Worm (Caenorhabditis elegans) whole organism, L4 larva: Measurements from ENCODE around the gene eif-2D.

ENCODE experiments used
- D1046.2 ChIP-seq: fragments of 200-800 bp; sonication (Bioruptor generic); IDR thresholded peaks from 2 replicates; pipeline ENCODE4 v1.3.6; 2022; ENCODE audit warnings: missing genetic modification characterization, missing compliant biosample characterization
- F44E2.7 ChIP-seq: fragments of 200-800 bp; sonication (Bioruptor generic); IDR thresholded peaks from 2 replicates; pipeline ENCODE4 v2.1.2; 2022; ENCODE audit warnings: missing genetic modification characterization, missing compliant biosample characterization
- F49E8.2 ChIP-seq: sonication (generic microtip); optimal IDR thresholded peaks from 2 replicates; lab custom pipeline; 2016; ENCODE audit warnings: missing compliant biosample characterization, mild to moderate bottlenecking, missing genetic modification characterization, borderline replicate concordance
- R02D3.7 ChIP-seq: fragments of 150-350 bp; sonication (generic microtip); optimal IDR thresholded peaks from 3 replicates; lab custom pipeline; 2014; ENCODE audit warnings: missing biosample characterization, missing genetic modification characterization
- T26A8.4 ChIP-seq: fragments of 200-800 bp; sonication (Bioruptor generic); IDR thresholded peaks from 2 replicates; pipeline ENCODE4 v1.3.6; 2022; ENCODE audit warnings: missing genetic modification characterization, missing compliant biosample characterization
- Y48G9A.11 ChIP-seq: fragments of 200-800 bp; sonication (Bioruptor generic); IDR thresholded peaks from 2 replicates; pipeline ENCODE4 v1.3.6; 2022; ENCODE audit warnings: missing genetic modification reagents, missing genetic modification characterization, missing compliant biosample characterization
- Y75B8A.6 ChIP-seq: fragments of 200-800 bp; sonication (Bioruptor generic); IDR thresholded peaks from 2 replicates; pipeline ENCODE4 v1.3.6; 2022; ENCODE audit warnings: missing genetic modification reagents, missing genetic modification characterization, missing compliant biosample characterization
- ZK337.2 ChIP-seq: fragments of 200-800 bp; sonication (Bioruptor generic); IDR thresholded peaks from 2 replicates; pipeline ENCODE4 v1.3.6; 2022; ENCODE audit warnings: missing genetic modification reagents, missing genetic modification characterization, missing compliant biosample characterization
- ZK546.5 ChIP-seq, 2 experiments: sonication (generic microtip); optimal IDR thresholded peaks; 2 replicates each; lab custom pipeline; 2017; ENCODE audit warnings: missing biosample characterization in 2 of 2, missing genetic modification characterization in 2 of 2
- arid-1 ChIP-seq: fragments of 200-800 bp; sonication (Bioruptor generic); conservative IDR thresholded peaks from 2 replicates; pipeline ENCODE4 v1.3.6; 2022; ENCODE audit warnings: missing genetic modification reagents, missing genetic modification characterization, missing compliant biosample characterization
- ceh-32 ChIP-seq: sonication (generic microtip); optimal IDR thresholded peaks from 2 replicates; lab custom pipeline; 2016; ENCODE audit warnings: mild to moderate bottlenecking, missing genetic modification characterization, missing compliant biosample characterization; ENCODE audit not compliant: poor library complexity
- ceh-44 ChIP-seq: fragments of 200-800 bp; sonication (Bioruptor generic); IDR thresholded peaks from 2 replicates; pipeline ENCODE4 v1.3.6; 2022; ENCODE audit warnings: missing genetic modification reagents, missing genetic modification characterization, missing compliant biosample characterization
- ces-1 ChIP-seq: fragments of 150-350 bp; sonication (generic microtip); optimal IDR thresholded peaks from 4 replicates; lab custom pipeline; 2014; ENCODE audit warnings: missing biosample characterization, missing genetic modification reagents, missing genetic modification characterization
- dmd-8 ChIP-seq: fragments of 200-800 bp; sonication (Bioruptor generic); IDR thresholded peaks from 2 replicates; pipeline ENCODE4 v1.3.6; 2022; ENCODE audit warnings: missing genetic modification characterization, missing compliant biosample characterization
- egl-27 ChIP-seq: sonication (generic microtip); optimal IDR thresholded peaks from 3 replicates; lab custom pipeline; 2017; ENCODE audit warnings: missing biosample characterization, missing genetic modification reagents, missing genetic modification characterization
- fkh-10 ChIP-seq: fragments of 150-350 bp; optimal IDR thresholded peaks from 2 replicates; lab custom pipeline; 2014; ENCODE audit warnings: missing biosample characterization, missing genetic modification reagents, missing genetic modification characterization
- fos-1 ChIP-seq: fragments of 150-350 bp; optimal IDR thresholded peaks from 2 replicates; lab custom pipeline; 2014; ENCODE audit warnings: missing biosample characterization, missing genetic modification characterization
- gei-8 ChIP-seq: fragments of 200-800 bp; sonication (Bioruptor generic); optimal IDR thresholded peaks from 2 replicates; lab custom pipeline; 2018; ENCODE audit warnings: mild to moderate bottlenecking, missing genetic modification characterization, missing compliant biosample characterization
- hif-1 ChIP-seq, 2 experiments: sonication (generic microtip); optimal IDR thresholded peaks; 2 replicates each; lab custom pipeline; 2016 to 2017; ENCODE audit warnings: missing compliant biosample characterization in 2 of 2, missing genetic modification characterization in 2 of 2, missing genetic modification reagents in 2 of 2, missing genotype in 2 of 2, mild to moderate bottlenecking in 1 of 2
- jun-1 ChIP-seq: fragments of 150-350 bp; optimal IDR thresholded peaks from 2 replicates; lab custom pipeline; 2014; ENCODE audit warnings: missing biosample characterization, missing genetic modification reagents, missing genetic modification characterization
- lin-1 ChIP-seq: fragments of 200-800 bp; sonication (Bioruptor generic); IDR thresholded peaks from 2 replicates; pipeline ENCODE4 v1.3.6; 2022; ENCODE audit warnings: missing genetic modification reagents, missing genetic modification characterization, missing compliant biosample characterization
- lin-13 ChIP-seq: fragments of 150-350 bp; optimal IDR thresholded peaks from 2 replicates; lab custom pipeline; 2014; ENCODE audit warnings: missing biosample characterization, missing genetic modification reagents, missing genetic modification characterization
- lin-29 ChIP-seq: fragments of 200-800 bp; sonication (Bioruptor generic); IDR thresholded peaks from 2 replicates; pipeline ENCODE4 v1.3.6; 2022; ENCODE audit warnings: missing genetic modification reagents, missing genetic modification characterization, missing compliant biosample characterization
- lin-38 ChIP-seq: fragments of 200-800 bp; sonication (Bioruptor generic); IDR thresholded peaks from 2 replicates; pipeline ENCODE4 v1.3.6; 2022; ENCODE audit warnings: missing genetic modification reagents, missing genetic modification characterization, missing compliant biosample characterization
- lin-39 ChIP-seq: fragments of 150-350 bp; optimal IDR thresholded peaks from 2 replicates; lab custom pipeline; 2014; ENCODE audit warnings: missing biosample characterization, missing genetic modification reagents, missing genetic modification characterization
- lir-3 ChIP-seq: sonication (generic microtip); optimal IDR thresholded peaks from 2 replicates; lab custom pipeline; 2016; ENCODE audit warnings: mild to moderate bottlenecking, missing genetic modification characterization, missing compliant biosample characterization
- lsy-2 ChIP-seq, 2 experiments: fragments of 150-350 bp in 1 of 2; sonication (generic microtip) in 1 of 2; optimal IDR thresholded peaks; 2 replicates each; lab custom pipeline; 2014 to 2017; ENCODE audit warnings: missing biosample characterization in 2 of 2, missing genetic modification characterization in 2 of 2
- madf-5 ChIP-seq, 2 experiments: fragments of 200-800 bp; sonication (Bioruptor generic); IDR thresholded peaks; 2 replicates each; pipeline ENCODE4 v1.3.6; 2022; ENCODE audit warnings: missing compliant biosample characterization in 2 of 2, missing genetic modification characterization in 2 of 2
- mdl-1 ChIP-seq, 2 experiments: fragments of 150-350 bp in 1 of 2; sonication (generic microtip) in 1 of 2; optimal IDR thresholded peaks; 2 replicates each; lab custom pipeline; 2014 to 2017; ENCODE audit warnings: missing biosample characterization in 2 of 2, missing genetic modification characterization in 2 of 2
- mxl-2 ChIP-seq: fragments of 200-800 bp; sonication (Bioruptor generic); conservative IDR thresholded peaks from 2 replicates; pipeline ENCODE4 v1.3.6; 2022; ENCODE audit warnings: missing genetic modification reagents, missing genetic modification characterization, missing compliant biosample characterization
- mxl-3 ChIP-seq: fragments of 200-800 bp; sonication (Bioruptor generic); optimal IDR thresholded peaks from 2 replicates; lab custom pipeline; 2018; ENCODE audit warnings: mild to moderate bottlenecking, missing genetic modification characterization, missing compliant biosample characterization
- nhr-102 ChIP-seq: sonication (generic microtip); optimal IDR thresholded peaks from 2 replicates; lab custom pipeline; 2016; ENCODE audit warnings: mild to moderate bottlenecking, missing genetic modification characterization, moderate library complexity, missing compliant biosample characterization
- nhr-111 ChIP-seq: fragments of 200-800 bp; sonication (Bioruptor generic); optimal IDR thresholded peaks from 2 replicates; lab custom pipeline; 2018; ENCODE audit warnings: mild to moderate bottlenecking, missing genetic modification characterization, missing compliant biosample characterization
- nhr-25 ChIP-seq: sonication (generic microtip); optimal IDR thresholded peaks from 2 replicates; lab custom pipeline; 2017; ENCODE audit warnings: missing genetic modification characterization, mild to moderate bottlenecking, missing compliant biosample characterization, antibody characterized with exemption, moderate library complexity, borderline replicate concordance; ENCODE audit not compliant: insufficient read depth
- nhr-41 ChIP-seq: fragments of 200-800 bp; sonication (Bioruptor generic); IDR thresholded peaks from 2 replicates; pipeline ENCODE4 v1.3.6; 2022; ENCODE audit warnings: missing genetic modification reagents, missing genetic modification characterization, missing compliant biosample characterization
- nhr-42 ChIP-seq: fragments of 200-800 bp; sonication (Bioruptor generic); IDR thresholded peaks from 2 replicates; pipeline ENCODE4 v1.3.6; 2022; ENCODE audit warnings: missing genetic modification characterization, missing compliant biosample characterization
- nhr-48 ChIP-seq: sonication (generic microtip); optimal IDR thresholded peaks from 2 replicates; lab custom pipeline; 2016; ENCODE audit warnings: mild to moderate bottlenecking, missing genetic modification characterization, missing compliant biosample characterization
- nhr-6 ChIP-seq: fragments of 150-350 bp; optimal IDR thresholded peaks from 2 replicates; lab custom pipeline; 2014; ENCODE audit warnings: missing biosample characterization, missing genetic modification characterization
- nhr-76 ChIP-seq: fragments of 150-350 bp; optimal IDR thresholded peaks from 2 replicates; lab custom pipeline; 2014; ENCODE audit warnings: missing biosample characterization, missing genetic modification characterization
- sdz-12 ChIP-seq: fragments of 200-800 bp; sonication (Bioruptor generic); optimal IDR thresholded peaks from 2 replicates; lab custom pipeline; 2018; ENCODE audit warnings: mild to moderate bottlenecking, missing genetic modification characterization, missing compliant biosample characterization
- skn-1 ChIP-seq: fragments of 150-350 bp; optimal IDR thresholded peaks from 2 replicates; lab custom pipeline; 2014; ENCODE audit warnings: missing biosample characterization, missing genetic modification characterization
- snpc-1.2 ChIP-seq: fragments of 200-800 bp; sonication (Bioruptor generic); IDR thresholded peaks from 2 replicates; pipeline ENCODE4 v1.3.6; 2022; ENCODE audit warnings: missing genetic modification reagents, missing genetic modification characterization, missing compliant biosample characterization
- snpc-4 ChIP-seq: fragments of 150-350 bp; optimal IDR thresholded peaks from 2 replicates; lab custom pipeline; 2014; ENCODE audit warnings: missing biosample characterization, missing genetic modification characterization
- tag-97 ChIP-seq: fragments of 200-800 bp; sonication (Bioruptor generic); IDR thresholded peaks from 2 replicates; pipeline ENCODE4 v1.3.6; 2022; ENCODE audit warnings: missing genetic modification characterization, missing compliant biosample characterization
- unc-130 ChIP-seq: sonication (generic microtip); optimal IDR thresholded peaks from 2 replicates; lab custom pipeline; 2016; ENCODE audit warnings: missing genetic modification reagents, missing genetic modification characterization, missing compliant biosample characterization
- unc-62 ChIP-seq, 3 experiments: fragments of 150-350 bp in 1 of 3; sonication (generic microtip); optimal IDR thresholded peaks in 2 of 3; peaks in 1 of 3; 1 replicate in 1 of 3; 2 replicates in 2 of 3; lab custom pipeline; 2014 to 2017; ENCODE audit warnings: missing biosample characterization in 3 of 3, missing genetic modification characterization in 3 of 3, missing genetic modification reagents in 3 of 3, missing genotype in 1 of 3
- vab-7 ChIP-seq: fragments of 200-800 bp; sonication (Bioruptor generic); IDR thresholded peaks from 2 replicates; pipeline ENCODE4 v1.3.6; 2022; ENCODE audit warnings: missing genetic modification reagents, missing genetic modification characterization, missing compliant biosample characterization
- zfp-2 ChIP-seq: sonication (generic microtip); optimal IDR thresholded peaks from 2 replicates; lab custom pipeline; 2016; ENCODE audit warnings: mild to moderate bottlenecking, missing genetic modification characterization, missing compliant biosample characterization
- zfp-3 ChIP-seq: fragments of 200-800 bp; sonication (Bioruptor generic); conservative IDR thresholded peaks from 2 replicates; pipeline ENCODE4 v1.3.6; 2022; ENCODE audit warnings: missing genetic modification reagents, missing genetic modification characterization, missing compliant biosample characterization
- ztf-7 ChIP-seq: fragments of 150-350 bp; optimal IDR thresholded peaks from 2 replicates; lab custom pipeline; 2014; ENCODE audit warnings: missing biosample characterization, missing genetic modification characterization

The eif-2D gene

DNA sequence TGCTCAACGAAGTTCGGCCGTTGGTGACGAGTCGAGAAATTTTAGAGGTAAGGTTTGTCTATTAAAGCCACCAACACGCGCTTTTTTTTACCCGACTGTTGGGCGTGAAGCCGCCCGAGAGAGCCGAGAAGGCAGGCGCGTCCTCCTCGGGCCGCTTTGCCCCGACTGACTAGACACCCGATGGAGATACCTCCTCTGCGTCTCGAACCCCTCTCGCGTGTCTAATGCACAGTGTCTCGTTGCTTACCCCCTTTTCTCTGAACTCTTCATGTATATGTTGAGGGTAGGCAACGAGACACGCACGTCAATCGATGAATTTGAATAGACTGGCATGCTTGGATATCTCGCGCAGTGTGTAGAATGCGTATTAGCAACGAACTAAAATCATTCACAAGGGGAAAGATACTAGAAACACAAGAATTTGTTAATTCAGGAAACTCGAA is 29.8 kb upstream of the eif-2D start (continued):
- TF ChIP-seq nhr-25 (tag; lab: Kevin White, UChicago) (peak; percentile 2), fos-1 (tag; lab: Kevin White, UChicago) (no peak), T26A8.4 (GFP tag; lab: Robert Waterston, UW) (peak; percentile 97), zfp-3 (GFP tag; lab: Robert Waterston, UW) (peak; percentile 98), F44E2.7 (peak; percentile 94), snpc-4 (tag; lab: Kevin White, UChicago) (no peak), gei-8 (GFP tag; lab: Kevin White, UChicago) (peak; percentile 97), arid-1 (peak; percentile 97), mxl-2 (GFP tag; lab: Robert Waterston, UW) (peak; percentile 51; the same call in 1 of the 2 replicates), ztf-7 (tag; lab: Kevin White, UChicago) (peak; percentile 9), nhr-48 (tag; lab: Kevin White, UChicago) (peak; percentile 73), D1046.2 (GFP tag; lab: Robert Waterston, UW) (peak; percentile 94), madf-5 (GFP tag; IDR thresholded peaks at IDR 0.05; lab: Robert Waterston, UW) (peak; percentile 95 to 98), nhr-102 (tag; lab: Kevin White, UChicago) (peak; percentile 70), mxl-3 (GFP tag; lab: Kevin White, UChicago) (peak; percentile 88), tag-97 (peak; percentile 90), Y48G9A.11 (GFP tag; lab: Robert Waterston, UW) (peak; percentile 95), lin-38 (peak; percentile 89), jun-1 (tag; lab: Kevin White, UChicago) (peak; percentile 33), lir-3 (tag; lab: Kevin White, UChicago) (peak; percentile 72), ceh-44 (GFP tag; lab: Robert Waterston, UW) (peak; percentile 34; the same call in 1 of the 2 replicates), nhr-6 (peak; percentile 40), lin-29 (GFP tag; lab: Robert Waterston, UW) (peak; percentile 89), R02D3.7 (tag; lab: Kevin White, UChicago) (no peak), vab-7 (GFP tag; lab: Robert Waterston, UW) (peak; percentile 97), lin-1 (GFP tag; lab: Robert Waterston, UW) (peak; percentile 98), nhr-76 (tag; lab: Kevin White, UChicago) (no peak), skn-1 (peak; percentile 62), fkh-10 (peak; percentile 85), sdz-12 (GFP tag; lab: Kevin White, UChicago) (peak; percentile 100), hif-1 (tag; optimal IDR thresholded peaks at IDR 0.05; lab: Kevin White, UChicago) (peak; percentile 31 to 94), nhr-111 (GFP tag; lab: Kevin White, UChicago) (peak; percentile 99), lin-13 (GFP tag; lab: Kevin White, UChicago) (peak; percentile 76), lsy-2 (tag; optimal IDR thresholded peaks at IDR 0.05; lab: Kevin White, UChicago) (peak; percentile 86 to 89), nhr-41 (GFP tag; lab: Robert Waterston, UW) (peak; percentile 95), ZK337.2 (peak; percentile 88), zfp-2 (tag; lab: Kevin White, UChicago) (peak; percentile 57), lin-39 (tag; lab: Kevin White, UChicago) (no peak), dmd-8 (peak; percentile 98), egl-27 (tag; lab: Kevin White, UChicago) (peak; percentile 78), Y75B8A.6 (GFP tag; lab: Robert Waterston, UW) (peak; percentile 98), ZK546.5 (tag; optimal IDR thresholded peaks at IDR 0.05; lab: Kevin White, UChicago) (no peak), snpc-1.2 (GFP tag; lab: Robert Waterston, UW) (peak; percentile 94), F49E8.2 (tag; lab: Kevin White, UChicago) (peak; percentile 88), unc-62 (GFP tag; optimal IDR thresholded peaks at IDR 0.05 in 1 of 2; lab: Kevin White, UChicago) (peak in 1 of 2 experiments; percentile 100), unc-62 (tag; optimal IDR thresholded peaks at IDR 0.05; lab: Kevin White, UChicago) (peak; percentile 45), ceh-32 (tag; lab: Kevin White, UChicago) (peak; percentile 59), nhr-42 (peak; percentile 94), mdl-1 (tag; optimal IDR thresholded peaks at IDR 0.05; lab: Kevin White, UChicago) (peak; percentile 85 to 87), unc-130 (GFP tag; lab: Kevin White, UChicago) (peak; percentile 76), ces-1 (GFP tag; lab: Kevin White, UChicago) (no peak)
